Worm (Caenorhabditis elegans): Measurements from ENCODE around the gene T16G12.1.

ce11 chrIII:10094538-10094937 lies 44.9 kb upstream of the T16G12.1 start:
- TF ChIP-seq elt-3 (tag; optimal IDR thresholded peaks at IDR 0.05) (no peak), elt-1 (tag; optimal IDR thresholded peaks at IDR 0.05; ENCODE audit: borderline replicate concordance, insufficient read depth) (no peak), pha-4 (tag; optimal IDR thresholded peaks at IDR 0.05) (peak; percentile 58), snpc-4 (tag; optimal IDR thresholded peaks at IDR 0.05) (no peak), mep-1 (tag; optimal IDR thresholded peaks at IDR 0.05) (no peak), unc-62 (GFP tag; optimal IDR thresholded peaks at IDR 0.05) (peak; percentile 3), ceh-83 (GFP tag; optimal IDR thresholded peaks at IDR 0.05) (no peak), ztf-11 (tag; optimal IDR thresholded peaks at IDR 0.05) (no peak), nhr-237 (tag; optimal IDR thresholded peaks at IDR 0.05) (no peak)
